Worm (Caenorhabditis elegans) whole organism, late embryonic: Measurements from ENCODE around the gene C16C8.9.

Experiments used
- C08G9.2 ChIP-seq: sonication (generic microtip); optimal IDR thresholded peaks from 2 replicates; lab custom pipeline; 2016; ENCODE audit warnings: mild to moderate bottlenecking, missing genetic modification characterization, moderate library complexity, missing compliant biosample characterization
- F13H6.1 ChIP-seq: sonication (generic microtip); optimal IDR thresholded peaks from 2 replicates; lab custom pipeline; 2016; ENCODE audit warnings: missing genetic modification characterization, missing compliant biosample characterization
- T23F11.4 ChIP-seq: fragments of 200-800 bp; sonication (Bioruptor generic); optimal IDR thresholded peaks from 2 replicates; lab custom pipeline; 2018; ENCODE audit warnings: mild to moderate bottlenecking, missing genetic modification characterization, missing compliant biosample characterization
- Y22D7AL.16 ChIP-seq: sonication (generic microtip); optimal IDR thresholded peaks from 2 replicates; lab custom pipeline; 2016; ENCODE audit warnings: missing genetic modification characterization, missing compliant biosample characterization
- ahr-1 ChIP-seq: sonication (generic microtip); optimal IDR thresholded peaks from 2 replicates; lab custom pipeline; 2016; ENCODE audit warnings: missing genetic modification characterization, missing compliant biosample characterization
- ama-1 ChIP-seq: fragments of 150-350 bp; optimal IDR thresholded peaks from 2 replicates; lab custom pipeline; 2014
- ceh-2 ChIP-seq: sonication (generic microtip); optimal IDR thresholded peaks from 2 replicates; lab custom pipeline; 2016; ENCODE audit warnings: missing genotype, missing genetic modification characterization, missing compliant biosample characterization
- ceh-22 ChIP-seq: sonication (generic microtip); optimal IDR thresholded peaks from 2 replicates; lab custom pipeline; 2017; ENCODE audit warnings: missing biosample characterization, missing genetic modification characterization
- ceh-24 ChIP-seq: sonication (generic microtip); optimal IDR thresholded peaks from 2 replicates; lab custom pipeline; 2016; ENCODE audit warnings: mild to moderate bottlenecking, missing genetic modification characterization, missing compliant biosample characterization
- ceh-31 ChIP-seq: sonication (generic microtip); optimal IDR thresholded peaks from 2 replicates; lab custom pipeline; 2016; ENCODE audit warnings: missing genetic modification characterization, missing compliant biosample characterization
- ceh-34 ChIP-seq: sonication (generic microtip); optimal IDR thresholded peaks from 2 replicates; lab custom pipeline; 2016; ENCODE audit warnings: mild to moderate bottlenecking, missing genetic modification characterization, missing compliant biosample characterization
- ceh-48 ChIP-seq: sonication (generic microtip); optimal IDR thresholded peaks from 2 replicates; lab custom pipeline; 2016; ENCODE audit warnings: missing genetic modification characterization, inconsistent platforms, missing compliant biosample characterization
- ceh-6 ChIP-seq: fragments of 200-800 bp; sonication (Bioruptor generic); optimal IDR thresholded peaks from 2 replicates; lab custom pipeline; 2018; ENCODE audit warnings: mild to moderate bottlenecking, missing genetic modification characterization, missing compliant biosample characterization
- dmd-4 ChIP-seq: sonication (generic microtip); optimal IDR thresholded peaks from 2 replicates; lab custom pipeline; 2016; ENCODE audit warnings: borderline replicate concordance, missing genetic modification characterization, missing compliant biosample characterization
- dve-1 ChIP-seq: sonication (generic microtip); optimal IDR thresholded peaks from 2 replicates; lab custom pipeline; 2017; ENCODE audit warnings: antibody characterized with exemption, mild to moderate bottlenecking, missing genetic modification characterization, missing compliant biosample characterization
- elt-2 ChIP-seq: sonication (generic microtip); optimal IDR thresholded peaks from 2 replicates; lab custom pipeline; 2016; ENCODE audit warnings: missing genetic modification reagents, missing genetic modification characterization, missing compliant biosample characterization
- ets-4 ChIP-seq: sonication (generic microtip); optimal IDR thresholded peaks from 2 replicates; lab custom pipeline; 2016; ENCODE audit warnings: missing genetic modification characterization, missing compliant biosample characterization
- eyg-1 ChIP-seq: sonication (generic microtip); optimal IDR thresholded peaks from 2 replicates; lab custom pipeline; 2016; ENCODE audit warnings: missing genotype, missing genetic modification characterization, missing compliant biosample characterization
- fkh-6 ChIP-seq: sonication (generic microtip); optimal IDR thresholded peaks from 2 replicates; lab custom pipeline; 2016; ENCODE audit warnings: missing genetic modification characterization, missing compliant biosample characterization
- gmeb-2 ChIP-seq: sonication (generic microtip); optimal IDR thresholded peaks from 2 replicates; lab custom pipeline; 2016; ENCODE audit warnings: missing genetic modification characterization, inconsistent platforms, missing compliant biosample characterization
- hlh-13 ChIP-seq: fragments of 200-800 bp; sonication (Bioruptor generic); optimal IDR thresholded peaks from 2 replicates; lab custom pipeline; 2018; ENCODE audit warnings: mild to moderate bottlenecking, missing genetic modification characterization, missing compliant biosample characterization
- hlh-15 ChIP-seq: sonication (generic microtip); optimal IDR thresholded peaks from 2 replicates; lab custom pipeline; 2016; ENCODE audit warnings: missing genetic modification characterization, missing compliant biosample characterization
- hlh-6 ChIP-seq: sonication (generic microtip); optimal IDR thresholded peaks from 2 replicates; lab custom pipeline; 2016; ENCODE audit warnings: missing genotype, missing genetic modification characterization, missing compliant biosample characterization
- hlh-8 ChIP-seq: sonication (generic microtip); optimal IDR thresholded peaks from 2 replicates; lab custom pipeline; 2016; ENCODE audit warnings: missing genotype, missing genetic modification characterization, missing compliant biosample characterization
- lin-11 ChIP-seq: fragments of 200-800 bp; sonication (Bioruptor generic); optimal IDR thresholded peaks from 2 replicates; lab custom pipeline; 2018; ENCODE audit warnings: mild to moderate bottlenecking, missing genetic modification characterization, missing compliant biosample characterization
- madf-2 ChIP-seq: sonication (generic microtip); optimal IDR thresholded peaks from 2 replicates; lab custom pipeline; 2017; ENCODE audit warnings: missing genetic modification characterization, missing compliant biosample characterization
- mec-3 ChIP-seq: sonication (generic microtip); optimal IDR thresholded peaks from 2 replicates; lab custom pipeline; 2016; ENCODE audit warnings: borderline replicate concordance, missing genetic modification characterization, missing compliant biosample characterization
- nhr-11 ChIP-seq: fragments of 150-350 bp; optimal IDR thresholded peaks from 2 replicates; lab custom pipeline; 2014; ENCODE audit warnings: missing biosample characterization, missing genetic modification characterization
- nhr-232 ChIP-seq: sonication (generic microtip); optimal IDR thresholded peaks from 2 replicates; lab custom pipeline; 2016; ENCODE audit warnings: missing genetic modification characterization, missing compliant biosample characterization
- npax-4 ChIP-seq: sonication (generic microtip); optimal IDR thresholded peaks from 2 replicates; lab custom pipeline; 2016; ENCODE audit warnings: missing genetic modification characterization, missing compliant biosample characterization
- odd-2 ChIP-seq: sonication (generic microtip); optimal IDR thresholded peaks from 2 replicates; lab custom pipeline; 2017; ENCODE audit warnings: antibody characterized with exemption, mild to moderate bottlenecking, missing genetic modification characterization, missing compliant biosample characterization
- pag-3 ChIP-seq: sonication (generic microtip); optimal IDR thresholded peaks from 2 replicates; lab custom pipeline; 2016; ENCODE audit warnings: missing compliant biosample characterization, missing genetic modification characterization, borderline replicate concordance
- pax-1 ChIP-seq: fragments of 150-350 bp; optimal IDR thresholded peaks from 2 replicates; lab custom pipeline; 2014; ENCODE audit warnings: missing biosample characterization, missing genetic modification characterization
- pha-2 ChIP-seq: sonication (generic microtip); optimal IDR thresholded peaks from 2 replicates; lab custom pipeline; 2017; ENCODE audit warnings: mild to moderate bottlenecking, missing genetic modification characterization, missing compliant biosample characterization
- pha-4 ChIP-seq: fragments of 150-350 bp; optimal IDR thresholded peaks from 2 replicates; lab custom pipeline; 2018; ENCODE audit warnings: missing biosample characterization, missing genetic modification reagents, missing genetic modification characterization
- ref-2 ChIP-seq: sonication (generic microtip); optimal IDR thresholded peaks from 2 replicates; lab custom pipeline; 2016; ENCODE audit warnings: missing genetic modification characterization, missing compliant biosample characterization
- rnt-1 ChIP-seq: sonication (generic microtip); optimal IDR thresholded peaks from 2 replicates; lab custom pipeline; 2016; ENCODE audit warnings: missing genetic modification characterization, missing compliant biosample characterization
- sox-4 ChIP-seq: sonication (generic microtip); optimal IDR thresholded peaks from 2 replicates; lab custom pipeline; 2017; ENCODE audit warnings: mild to moderate bottlenecking, missing genetic modification characterization, inconsistent platforms, missing compliant biosample characterization
- syd-9 ChIP-seq: sonication (generic microtip); optimal IDR thresholded peaks from 2 replicates; lab custom pipeline; 2016; ENCODE audit warnings: mild to moderate bottlenecking, missing genetic modification characterization, moderate library complexity, missing compliant biosample characterization
- tbx-2 ChIP-seq: sonication (generic microtip); optimal IDR thresholded peaks from 2 replicates; lab custom pipeline; 2016; ENCODE audit warnings: missing genetic modification characterization, missing compliant biosample characterization
- tbx-7 ChIP-seq: sonication (generic microtip); optimal IDR thresholded peaks from 2 replicates; lab custom pipeline; 2016; ENCODE audit warnings: missing genotype, missing genetic modification characterization, missing compliant biosample characterization
- ttx-3 ChIP-seq: sonication (generic microtip); optimal IDR thresholded peaks from 2 replicates; lab custom pipeline; 2016; ENCODE audit warnings: missing genetic modification reagents, missing genetic modification characterization, missing compliant biosample characterization

The C16C8.9 gene

ce11 chrII:3439244-3439698 lies 23.7 kb downstream of the C16C8.9 start (continued):
- TF ChIP-seq sox-4 (tag; lab: Kevin White, UChicago) (peak; percentile 62), fkh-6 (no peak), T23F11.4 (GFP tag; lab: Kevin White, UChicago) (peak; percentile 26), pha-2 (tag; lab: Kevin White, UChicago) (peak; percentile 56), lin-11 (tag; lab: Kevin White, UChicago) (peak; percentile 15), tbx-2 (peak; percentile 8), odd-2 (no peak), F13H6.1 (tag; lab: Kevin White, UChicago) (no peak)
- TF ChIP-seq, all 69 proteins: peak for 27

- TF ChIP-seq hlh-8 (tag; lab: Kevin White, UChicago) = no peak
- TF ChIP-seq ama-1 (lab: Kevin White, UChicago) = no peak
- TF ChIP-seq tbx-7 = no peak
- no peak for TF ChIP-seq eyg-1 (tag; lab: Kevin White, UChicago)
- no peak for TF ChIP-seq F13H6.1 (tag; lab: Kevin White, UChicago)
- no peak for TF ChIP-seq C08G9.2 (tag; lab: Kevin White, UChicago)
- TF ChIP-seq ceh-6 = no peak
- TF ChIP-seq hlh-13 = no peak
- no peak for TF ChIP-seq elt-2 (tag; lab: Kevin White, UChicago)
- TF ChIP-seq mec-3 = no peak
- TF ChIP-seq rnt-1 (tag; lab: Kevin White, UChicago) = no peak
- TF ChIP-seq hlh-15 = no peak
- no peak for TF ChIP-seq ceh-24 (tag; lab: Kevin White, UChicago)
- TF ChIP-seq npax-4 (tag; lab: Kevin White, UChicago) = no peak
- no peak for TF ChIP-seq ceh-31 (tag; lab: Kevin White, UChicago)
Observed at ce11 chrII:3438280-3438679, 24.7 kb downstream of the C16C8.9 start.

ce11 chrII:3437393-3437792 lies 25.6 kb downstream of the C16C8.9 start:
- TF ChIP-seq ceh-34 (tag; lab: Kevin White, UChicago) (no peak), ceh-31 (tag; lab: Kevin White, UChicago) (no peak), hlh-6 (tag; lab: Kevin White, UChicago) (no peak), dve-1 (tag; lab: Kevin White, UChicago) (no peak), tbx-7 (no peak), fkh-6 (no peak), ceh-2 (tag; lab: Kevin White, UChicago) (no peak), nhr-11 (tag; lab: Kevin White, UChicago) (no peak)
- TF ChIP-seq, all 69 proteins: peak for 0

- no peak for TF ChIP-seq ceh-48
- no peak for TF ChIP-seq Y22D7AL.16 (tag; lab: Kevin White, UChicago)
- no peak for TF ChIP-seq ttx-3 (tag; lab: Kevin White, UChicago)
- no peak for TF ChIP-seq gmeb-2 (tag; lab: Kevin White, UChicago)
- no peak for TF ChIP-seq nhr-232 (tag; lab: Kevin White, UChicago)
- TF ChIP-seq eyg-1 (tag; lab: Kevin White, UChicago) = no peak
- no peak for TF ChIP-seq pha-4
- TF ChIP-seq ref-2 (tag; lab: Kevin White, UChicago) = no peak
- TF ChIP-seq ceh-31 (tag; lab: Kevin White, UChicago) = no peak
- TF ChIP-seq fkh-6 = no peak
- TF ChIP-seq ceh-22 (tag; lab: Kevin White, UChicago) = no peak
Observed at ce11 chrII:3436412-3436811, 26.6 kb downstream of the C16C8.9 start, which contains the start of gene skpo-2. TSS of gene skpo-2 (minus strand) at chrII:3436512.

- TF ChIP-seq pag-3 (tag; lab: Kevin White, UChicago) (no peak), ets-4 (no peak), eyg-1 (tag; lab: Kevin White, UChicago) (no peak), gmeb-2 (tag; lab: Kevin White, UChicago) (no peak), pax-1 (tag; lab: Kevin White, UChicago) (no peak), rnt-1 (tag; lab: Kevin White, UChicago) (no peak), madf-2 (tag; lab: Kevin White, UChicago) (no peak), dmd-4 (no peak), ahr-1 (tag; lab: Kevin White, UChicago) (no peak), syd-9 (no peak), ref-2 (tag; lab: Kevin White, UChicago) (no peak)
Observed at ce11 chrII:3434893-3435503, 28.0 kb downstream of the C16C8.9 start.
